Fruit fly (Drosophila melanogaster) whole organism, embryonic: ENCODE data around the gene Ten-m.
A peak's percentile ranks its signal among the peaks of the same experiment; 100 is the strongest.

Source experiments
- Abd-B ChIP-seq: fragments of 200-800 bp; sonication (Bioruptor generic); optimal IDR thresholded peaks from 2 replicates; lab custom pipeline; 2018; ENCODE audit warnings: missing biosample characterization, mild to moderate bottlenecking, missing genetic modification characterization, moderate library complexity
- B-H1 ChIP-seq: fragments of 200-800 bp; sonication (Bioruptor generic); IDR thresholded peaks from 3 replicates; pipeline ENCODE4 v1.3.6; 2022; ENCODE audit warnings: missing biosample characterization, missing genetic modification characterization
- BEAF-32 ChIP-seq: fragments of 200-800 bp; sonication (Bioruptor generic); optimal IDR thresholded peaks from 3 replicates; lab custom pipeline; 2017; ENCODE audit warnings: missing biosample characterization, missing genetic modification characterization, mild to moderate bottlenecking, moderate library complexity, missing genetic modification reagents
- CG12071 ChIP-seq: fragments of 200-800 bp; sonication (Bioruptor generic); optimal IDR thresholded peaks from 3 replicates; lab custom pipeline; 2018; ENCODE audit warnings: missing biosample characterization, mild to moderate bottlenecking, missing genetic modification characterization
- CG1647 ChIP-seq: fragments of 200-800 bp; sonication (Bioruptor generic); optimal IDR thresholded peaks from 3 replicates; lab custom pipeline; 2016; ENCODE audit warnings: missing biosample characterization, missing genetic modification characterization
- CG30020 ChIP-seq: fragments of 200-800 bp; optimal IDR thresholded peaks from 2 replicates; lab custom pipeline; 2019; ENCODE audit warnings: missing biosample characterization, mild to moderate bottlenecking, missing genetic modification characterization, moderate library complexity
- CG30431 ChIP-seq: fragments of 200-800 bp; sonication (Bioruptor generic); optimal IDR thresholded peaks from 2 replicates; lab custom pipeline; 2017; ENCODE audit warnings: missing biosample characterization, missing genetic modification characterization
- CG32532 ChIP-seq: fragments of 200-800 bp; sonication (Bioruptor generic); IDR thresholded peaks from 2 replicates; pipeline ENCODE4 v1.3.6; 2022; ENCODE audit warnings: missing biosample characterization, missing genetic modification characterization
- CG3281 ChIP-seq: fragments of 200-800 bp; sonication (Bioruptor generic); optimal IDR thresholded peaks from 3 replicates; lab custom pipeline; 2017; ENCODE audit warnings: missing biosample characterization, mild to moderate bottlenecking, missing genetic modification characterization
- CG4707 ChIP-seq: fragments of 200-800 bp; sonication (Bioruptor generic); optimal IDR thresholded peaks from 2 replicates; lab custom pipeline; 2018; ENCODE audit warnings: missing biosample characterization, mild to moderate bottlenecking, missing genetic modification characterization, moderate library complexity
- CG6765 ChIP-seq: fragments of 200-800 bp; sonication (Bioruptor generic); optimal IDR thresholded peaks from 3 replicates; lab custom pipeline; 2017; ENCODE audit warnings: missing biosample characterization, mild to moderate bottlenecking, missing genetic modification characterization
- CG6791 ChIP-seq: fragments of 200-800 bp; sonication (Bioruptor generic); IDR thresholded peaks from 3 replicates; pipeline ENCODE4 v1.3.6; 2022; ENCODE audit warnings: missing biosample characterization, missing genetic modification characterization; ENCODE audit not compliant: partially characterized antibody
- CG7556 ChIP-seq: fragments of 200-800 bp; sonication (Bioruptor generic); optimal IDR thresholded peaks from 2 replicates; lab custom pipeline; 2017; ENCODE audit warnings: missing biosample characterization, mild to moderate bottlenecking, missing genetic modification characterization
- CG7963 ChIP-seq: fragments of 200-800 bp; sonication (Bioruptor generic); IDR thresholded peaks from 3 replicates; pipeline ENCODE4 v1.3.6; 2022; ENCODE audit warnings: missing biosample characterization, missing genetic modification characterization; ENCODE audit not compliant: partially characterized antibody
- CG8765 ChIP-seq: fragments of 200-800 bp; sonication (Bioruptor generic); IDR thresholded peaks from 2 replicates; pipeline ENCODE4 v1.3.6; 2022; ENCODE audit warnings: missing biosample characterization, missing genetic modification characterization
- Chrac-16 ChIP-seq: fragments of 200-800 bp; sonication (Bioruptor generic); optimal IDR thresholded peaks from 3 replicates; lab custom pipeline; 2016; ENCODE audit warnings: missing biosample characterization, missing genetic modification characterization
- CkIIα-i1 ChIP-seq: fragments of 200-800 bp; sonication (Bioruptor generic); IDR thresholded peaks from 2 replicates; pipeline ENCODE4 v1.3.6; 2022; ENCODE audit warnings: missing biosample characterization, missing genetic modification characterization
- E2f2 ChIP-seq: fragments of 200-800 bp; sonication (Bioruptor generic); IDR thresholded peaks from 2 replicates; pipeline ENCODE4 v1.3.6; 2022; ENCODE audit warnings: missing biosample characterization, missing genetic modification characterization
- Ets97D ChIP-seq: fragments of 200-800 bp; sonication (Bioruptor generic); optimal IDR thresholded peaks from 3 replicates; lab custom pipeline; 2016; ENCODE audit warnings: missing biosample characterization, missing genetic modification characterization
- Hr78 ChIP-seq, 2 experiments: fragments of 200-800 bp in 1 of 2; fragments of >200 bp in 1 of 2; sonication (Bioruptor generic) in 1 of 2; optimal IDR thresholded peaks; 2 replicates each; lab custom pipeline; 2017 to 2019; ENCODE audit warnings: missing biosample characterization in 2 of 2, missing genetic modification characterization in 2 of 2, mild to moderate bottlenecking in 1 of 2, moderate library complexity in 1 of 2
- Hsf ChIP-seq: fragments of 200-800 bp; sonication (Bioruptor generic); optimal IDR thresholded peaks from 3 replicates; lab custom pipeline; 2016; ENCODE audit warnings: missing biosample characterization, missing genetic modification characterization
- MBD-R2 ChIP-seq: fragments of 200-800 bp; sonication (Bioruptor generic); IDR thresholded peaks from 2 replicates; pipeline ENCODE4 v1.3.6; 2022; ENCODE audit warnings: missing biosample characterization, missing genetic modification characterization
- Med ChIP-seq: fragments of 200-800 bp; sonication (Bioruptor generic); peaks from one replicate; lab custom pipeline; 2016; ENCODE audit warnings: missing biosample characterization, missing genetic modification characterization, mild to moderate bottlenecking, inconsistent platforms, moderate library complexity
- Mes4 ChIP-seq: fragments of 200-800 bp; sonication (Bioruptor generic); optimal IDR thresholded peaks from 2 replicates; lab custom pipeline; 2016; ENCODE audit warnings: missing biosample characterization, missing genetic modification characterization
- Neu2 ChIP-seq: fragments of 200-800 bp; sonication (Bioruptor generic); optimal IDR thresholded peaks from 3 replicates; lab custom pipeline; 2016; ENCODE audit warnings: missing biosample characterization, missing genetic modification characterization, borderline replicate concordance
- Pdp1 ChIP-seq, 2 experiments: fragments of 200-800 bp; sonication (Bioruptor generic); optimal IDR thresholded peaks; 3 replicates each; lab custom pipeline; 2016; ENCODE audit warnings: missing biosample characterization in 2 of 2, missing genetic modification characterization in 2 of 2, mild to moderate bottlenecking in 1 of 2, moderate library complexity in 1 of 2
- Six4 ChIP-seq: fragments of 200-800 bp; sonication (Bioruptor generic); optimal IDR thresholded peaks from 2 replicates; lab custom pipeline; 2016; ENCODE audit warnings: missing biosample characterization, missing genetic modification characterization
- YL-1 ChIP-seq: fragments of 200-800 bp; sonication (Bioruptor generic); optimal IDR thresholded peaks from 3 replicates; lab custom pipeline; 2017; ENCODE audit warnings: missing biosample characterization, mild to moderate bottlenecking, missing genetic modification characterization
- btn ChIP-seq: fragments of 200-800 bp; sonication (Bioruptor generic); optimal IDR thresholded peaks from 2 replicates; lab custom pipeline; 2016; ENCODE audit warnings: missing biosample characterization, missing genetic modification characterization
- gfzf ChIP-seq: fragments of 200-800 bp; sonication (Bioruptor generic); optimal IDR thresholded peaks from 2 replicates; lab custom pipeline; 2016; ENCODE audit warnings: missing biosample characterization, mild to moderate bottlenecking, missing genetic modification characterization, moderate library complexity
- her ChIP-seq: fragments of 200-800 bp; sonication (Bioruptor generic); optimal IDR thresholded peaks from 2 replicates; lab custom pipeline; 2016; ENCODE audit warnings: missing biosample characterization, missing genetic modification characterization
- ind ChIP-seq: fragments of 200-800 bp; sonication (Bioruptor generic); optimal IDR thresholded peaks from 3 replicates; lab custom pipeline; 2016; ENCODE audit warnings: missing biosample characterization, missing genetic modification characterization
- jumu ChIP-seq: fragments of 200-800 bp; sonication (Bioruptor generic); optimal IDR thresholded peaks from 3 replicates; lab custom pipeline; 2016; ENCODE audit warnings: missing biosample characterization, missing genetic modification characterization
- mirr ChIP-seq: fragments of 200-800 bp; sonication (Bioruptor generic); optimal IDR thresholded peaks from 3 replicates; lab custom pipeline; 2018; ENCODE audit warnings: missing biosample characterization, mild to moderate bottlenecking, missing genetic modification characterization
- nmo ChIP-seq: fragments of 200-800 bp; sonication (Bioruptor generic); optimal IDR thresholded peaks from 2 replicates; lab custom pipeline; 2018; ENCODE audit warnings: missing biosample characterization, mild to moderate bottlenecking, missing genetic modification characterization, moderate library complexity
- nom ChIP-seq: fragments of 200-800 bp; sonication (Bioruptor generic); optimal IDR thresholded peaks from 2 replicates; lab custom pipeline; 2017; ENCODE audit warnings: missing biosample characterization, missing genetic modification characterization, mild to moderate bottlenecking, moderate library complexity, missing genetic modification reagents
- org-1 ChIP-seq: fragments of 200-800 bp; sonication (Bioruptor generic); optimal IDR thresholded peaks from 2 replicates; lab custom pipeline; 2017; ENCODE audit warnings: missing biosample characterization, missing genetic modification characterization
- peb ChIP-seq: fragments of 200-800 bp; sonication (Bioruptor generic); IDR thresholded peaks from 2 replicates; pipeline ENCODE4 v1.3.6; 2022; ENCODE audit warnings: missing biosample characterization, missing genetic modification characterization
- pros ChIP-seq: fragments of 200-800 bp; sonication (Bioruptor generic); optimal IDR thresholded peaks from 3 replicates; lab custom pipeline; 2019; ENCODE audit warnings: missing biosample characterization, mild to moderate bottlenecking, missing genetic modification characterization, moderate library complexity
- ro ChIP-seq: fragments of 200-800 bp; sonication (Bioruptor generic); IDR thresholded peaks from 2 replicates; pipeline ENCODE4 v1.3.6; 2022; ENCODE audit warnings: missing biosample characterization, missing genetic modification characterization
- sob ChIP-seq: fragments of 200-800 bp; sonication (Bioruptor generic); IDR thresholded peaks from 2 replicates; pipeline ENCODE4 v1.3.6; 2022; ENCODE audit warnings: missing biosample characterization, missing genetic modification characterization
- stwl ChIP-seq: fragments of 200-800 bp; sonication (Bioruptor generic); optimal IDR thresholded peaks from 3 replicates; lab custom pipeline; 2018; ENCODE audit warnings: missing biosample characterization, mild to moderate bottlenecking, missing genetic modification characterization, moderate library complexity
- sug ChIP-seq: fragments of 200-800 bp; optimal IDR thresholded peaks from 2 replicates; lab custom pipeline; 2019; ENCODE audit warnings: missing biosample characterization, mild to moderate bottlenecking, missing genetic modification characterization, moderate library complexity
- tll ChIP-seq, 2 experiments: fragments of 200-800 bp in 1 of 2; fragments of >200 bp in 1 of 2; sonication (Bioruptor generic) in 1 of 2; optimal IDR thresholded peaks; 2 replicates each; lab custom pipeline; 2017 to 2019; ENCODE audit warnings: missing biosample characterization in 2 of 2, missing genetic modification characterization in 2 of 2, mild to moderate bottlenecking in 1 of 2, moderate library complexity in 1 of 2
- trem ChIP-seq: fragments of 200-800 bp; optimal IDR thresholded peaks from 3 replicates; lab custom pipeline; 2019; ENCODE audit warnings: missing biosample characterization, mild to moderate bottlenecking, missing genetic modification characterization, moderate library complexity
- unpg ChIP-seq: fragments of 200-800 bp; sonication (Bioruptor generic); optimal IDR thresholded peaks from 3 replicates; lab custom pipeline; 2018; ENCODE audit warnings: missing biosample characterization, mild to moderate bottlenecking, missing genetic modification characterization, moderate library complexity
- z ChIP-seq: fragments of 200-800 bp; sonication (Bioruptor generic); IDR thresholded peaks from 3 replicates; pipeline ENCODE4 v1.3.6; 2022; ENCODE audit warnings: missing biosample characterization, missing genetic modification characterization
- zen2 ChIP-seq: fragments of 200-800 bp; sonication (Bioruptor generic); IDR thresholded peaks from 3 replicates; pipeline ENCODE4 v1.3.6; 2022; ENCODE audit warnings: missing biosample characterization, missing genetic modification characterization; ENCODE audit not compliant: partially characterized antibody

The Ten-m gene

dm6 chr3L:22267248-22267957 is 140.3 kb downstream of the Ten-m start, which contains the start of gene Csp (continued):
- TF ChIP-seq Hsf (GFP tag; lab: Kevin White, UChicago) (peak; percentile 16), CG7963 (GFP tag; lab: Robert Waterston, UW) (0 out of 3 replicates have a peak, but pooled peaks have one; percentile 36), CG12071 (no peak), B-H1 (no peak), Six4 (GFP tag; lab: Kevin White, UChicago) (peak; percentile 18), CG30431 (GFP tag; lab: Kevin White, UChicago) (no peak), her (GFP tag; lab: Kevin White, UChicago) (peak; percentile 25), sob (GFP tag; lab: Robert Waterston, UW) (no peak), Pdp1 (GFP tag; optimal IDR thresholded peaks at IDR 0.05; lab: Kevin White, UChicago) (peak; percentile 4 to 60), jumu (GFP tag; lab: Kevin White, UChicago) (no peak), Chrac-16 (GFP tag; lab: Kevin White, UChicago) (peak; percentile 23), z (GFP tag; lab: Robert Waterston, UW) (no peak), CG6791 (GFP tag; lab: Robert Waterston, UW) (peak; percentile 79), trem (tag; lab: Kevin White, UChicago) (peak; percentile 66), CG6765 (GFP tag; lab: Kevin White, UChicago) (peak; percentile 20), gfzf (GFP tag; lab: Kevin White, UChicago) (peak; percentile 39), E2f2 (GFP tag; lab: Robert Waterston, UW) (peak; percentile 10; the same call in 1 of the 2 replicates), ro (GFP tag; lab: Robert Waterston, UW) (no peak), Hr78 (GFP tag; optimal IDR thresholded peaks at IDR 0.05; lab: Kevin White, UChicago) (peak in 1 of 2 experiments; percentile 65), CG4707 (GFP tag; lab: Kevin White, UChicago) (peak; percentile 4), org-1 (GFP tag; lab: Kevin White, UChicago) (peak; percentile 46), Med (GFP tag; lab: Kevin White, UChicago) (peak; percentile 82), Mes4 (GFP tag; lab: Kevin White, UChicago) (peak; percentile 37), CG7556 (GFP tag; lab: Kevin White, UChicago) (no peak), pros (GFP tag; lab: Kevin White, UChicago) (peak; percentile 86), Abd-B (peak; percentile 14), nmo (GFP tag; lab: Kevin White, UChicago) (peak; percentile 12), zen2 (GFP tag; lab: Robert Waterston, UW) (peak; percentile 23; the same call in 2 of the 3 replicates), btn (no peak), MBD-R2 (GFP tag; lab: Robert Waterston, UW) (peak; percentile 42), nom (peak; percentile 48), ind (peak; percentile 15), CG30020 (tag; lab: Kevin White, UChicago) (peak; percentile 2), Neu2 (GFP tag; lab: Kevin White, UChicago) (peak; percentile 55), Ets97D (GFP tag; lab: Kevin White, UChicago) (peak; percentile 55), peb (GFP tag; lab: Robert Waterston, UW) (no peak), CG8765 (GFP tag; lab: Robert Waterston, UW) (no peak), stwl (tag; lab: Kevin White, UChicago) (peak; percentile 62), mirr (GFP tag; lab: Kevin White, UChicago) (peak; percentile 48), CG32532 (GFP tag; lab: Robert Waterston, UW) (peak; percentile 45; the same call in 1 of the 2 replicates), CG1647 (GFP tag; lab: Kevin White, UChicago) (peak; percentile 12), CG3281 (GFP tag; lab: Kevin White, UChicago) (peak; percentile 44), sug (tag; lab: Kevin White, UChicago) (peak; percentile 24), tll (GFP tag; optimal IDR thresholded peaks at IDR 0.05; lab: Kevin White, UChicago) (peak in 1 of 2 experiments; percentile 75), CkIIα-i1 (GFP tag; lab: Robert Waterston, UW) (no peak), YL-1 (GFP tag; lab: Kevin White, UChicago) (peak; percentile 72), BEAF-32 (GFP tag; lab: Kevin White, UChicago) (peak; percentile 72), unpg (peak; percentile 2)
